Worm (Caenorhabditis elegans) whole organism, young adult: Measurements from ENCODE around the gene F18E9.1.

Experiments
- F57C9.4 ChIP-seq: sonication (generic microtip); optimal IDR thresholded peaks from 2 replicates; lab custom pipeline; 2017; ENCODE audit warnings: mild to moderate bottlenecking, missing genetic modification characterization, missing compliant biosample characterization
- egl-44 ChIP-seq: fragments of 200-800 bp; sonication (Bioruptor generic); IDR thresholded peaks from 2 replicates; pipeline ENCODE4 v1.3.6; 2022; ENCODE audit warnings: missing genetic modification reagents, missing genetic modification characterization, missing compliant biosample characterization
- ets-4 ChIP-seq: fragments of 200-800 bp; sonication (Bioruptor generic); optimal IDR thresholded peaks from 2 replicates; lab custom pipeline; 2018; ENCODE audit warnings: mild to moderate bottlenecking, missing genetic modification characterization, missing compliant biosample characterization
- him-1 ChIP-seq: sonication (generic microtip); optimal IDR thresholded peaks from 2 replicates; lab custom pipeline; 2016; ENCODE audit warnings: missing genotype, missing genetic modification reagents, missing genetic modification characterization, missing compliant biosample characterization
- let-607 ChIP-seq, 2 experiments: fragments of 200-800 bp in 1 of 2; sonication (Bioruptor generic) in 1 of 2; sonication (generic microtip) in 1 of 2; optimal IDR thresholded peaks; 2 replicates each; lab custom pipeline; 2016 to 2018; ENCODE audit warnings: mild to moderate bottlenecking in 2 of 2, missing compliant biosample characterization in 2 of 2, missing genetic modification characterization in 2 of 2, moderate library complexity in 2 of 2, missing genotype in 1 of 2
- lsy-27 ChIP-seq: sonication (generic microtip); optimal IDR thresholded peaks from 2 replicates; lab custom pipeline; 2017; ENCODE audit warnings: missing genetic modification characterization, mild to moderate bottlenecking, missing compliant biosample characterization, antibody characterized with exemption, missing genotype, borderline replicate concordance; ENCODE audit not compliant: insufficient read depth
- madf-8 ChIP-seq: fragments of 200-800 bp; sonication (Bioruptor generic); conservative IDR thresholded peaks from 2 replicates; pipeline ENCODE4 v1.3.6; 2022; ENCODE audit warnings: missing genetic modification reagents, missing genetic modification characterization, missing compliant biosample characterization
- nfya-2 ChIP-seq: fragments of 200-800 bp; sonication (Bioruptor generic); IDR thresholded peaks from 2 replicates; pipeline ENCODE4 v1.3.6; 2022; ENCODE audit warnings: missing genetic modification reagents, missing genetic modification characterization, missing compliant biosample characterization
- rcor-1 ChIP-seq: fragments of 200-800 bp; sonication (Bioruptor generic); IDR thresholded peaks from 2 replicates; pipeline ENCODE4 v1.3.6; 2022; ENCODE audit warnings: missing genetic modification reagents, missing genetic modification characterization, missing compliant biosample characterization
- snpc-1.1 ChIP-seq: sonication (generic microtip); optimal IDR thresholded peaks from 2 replicates; lab custom pipeline; 2017; ENCODE audit warnings: missing genetic modification characterization, mild to moderate bottlenecking, missing compliant biosample characterization, antibody characterized with exemption, moderate library complexity, missing genotype, missing genetic modification reagents; ENCODE audit not compliant: insufficient read depth
- unc-62 ChIP-seq: fragments of 150-350 bp; optimal IDR thresholded peaks from 2 replicates; lab custom pipeline; 2014; ENCODE audit warnings: missing biosample characterization, missing genetic modification reagents, missing genetic modification characterization

DNA sequence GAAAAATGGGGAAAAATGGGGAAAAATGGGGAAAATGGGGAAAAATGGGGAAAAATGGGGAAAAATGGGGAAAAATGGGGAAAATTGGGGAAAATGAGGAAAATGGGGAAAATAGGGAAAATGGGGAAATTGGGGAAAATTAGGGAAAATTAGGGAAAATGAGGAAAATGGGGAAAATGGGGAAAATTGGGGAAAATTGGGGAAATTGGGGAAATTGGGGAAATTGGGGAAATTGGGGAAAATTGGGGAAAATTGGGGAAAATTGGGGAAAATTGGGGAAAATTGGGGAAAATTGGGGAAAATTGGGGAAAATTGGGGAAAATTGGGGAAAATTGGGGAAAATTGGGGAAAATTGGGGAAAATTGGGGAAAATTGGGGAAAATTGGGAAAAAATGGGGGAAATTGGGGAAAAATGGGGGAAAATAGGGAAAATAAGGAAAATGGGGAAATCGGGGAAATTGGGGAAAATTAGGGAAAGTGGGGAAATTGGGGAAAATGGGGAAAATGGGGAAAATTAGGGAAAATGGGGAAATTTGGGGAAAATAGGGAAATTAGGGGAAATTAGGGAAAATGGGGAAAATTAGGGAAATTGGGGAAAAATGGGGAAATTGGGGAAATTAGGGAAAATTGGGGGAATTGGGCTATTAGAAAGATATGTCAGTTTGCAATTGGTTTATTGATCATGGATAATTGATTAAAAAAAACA, 1.5 kb downstream of the F18E9.1 start:
- TF ChIP-seq egl-44 (GFP tag; lab: Robert Waterston, UW) (no peak), snpc-1.1 (tag; lab: Kevin White, UChicago) (no peak), lsy-27 (tag; lab: Kevin White, UChicago) (no peak), F57C9.4 (tag; lab: Kevin White, UChicago) (no peak), him-1 (tag; lab: Kevin White, UChicago) (no peak), unc-62 (GFP tag; lab: Kevin White, UChicago) (no peak), nfya-2 (GFP tag; lab: Robert Waterston, UW) (no peak), ets-4 (no peak), let-607 (tag; optimal IDR thresholded peaks at IDR 0.05; lab: Kevin White, UChicago) (no peak), madf-8 (GFP tag; lab: Robert Waterston, UW) (no peak), rcor-1 (GFP tag; lab: Robert Waterston, UW) (no peak)
